Worm (Caenorhabditis elegans): ENCODE data around the gene clpf-1.

- TF ChIP-seq ref-1 (GFP tag; conservative IDR thresholded peaks at IDR 0.05) (peak; percentile 44; the same call in 1 of the 2 replicates), ztf-23 (GFP tag; IDR thresholded peaks at IDR 0.05) (peak; percentile 68; the same call in 1 of the 2 replicates), T22C8.4 (GFP tag; IDR thresholded peaks at IDR 0.05) (no peak), tab-1 (GFP tag; IDR thresholded peaks at IDR 0.05) (peak; percentile 64; the same call in 1 of the 2 replicates), med-1 (GFP tag; optimal IDR thresholded peaks at IDR 0.05; ENCODE audit: insufficient read depth) (no peak)
Observed at ce11 chrIII:3389426-3390020, 8.0 kb upstream of the clpf-1 start, which contains the start of the genes elmd-1 and hecw-1.

Data from whole organism, midembryonic.